Fruit fly (Drosophila melanogaster) whole organism, wandering third instar larva: ENCODE results near the gene Spn28Da.

Experiments used
- Abd-B ChIP-seq: fragments of >200 bp; optimal IDR thresholded peaks from 2 replicates; lab custom pipeline; 2017; ENCODE audit warnings: missing biosample characterization, missing genetic modification characterization
- CG32264 ChIP-seq: fragments of 200-800 bp; sonication (Bioruptor generic); optimal IDR thresholded peaks from 2 replicates; lab custom pipeline; 2016; ENCODE audit warnings: missing biosample characterization, missing genetic modification characterization
- CG9705 ChIP-seq: fragments of 200-800 bp; sonication (Bioruptor generic); optimal IDR thresholded peaks from 2 replicates; lab custom pipeline; 2018; ENCODE audit warnings: missing biosample characterization, mild to moderate bottlenecking, missing genetic modification characterization
- CrebA ChIP-seq: fragments of 200-800 bp; sonication (Bioruptor generic); optimal IDR thresholded peaks from 2 replicates; lab custom pipeline; 2016; ENCODE audit warnings: missing biosample characterization, mild to moderate bottlenecking, missing genetic modification characterization, borderline replicate concordance
- Dfd ChIP-seq: fragments of >200 bp; optimal IDR thresholded peaks from 2 replicates; lab custom pipeline; 2017; ENCODE audit warnings: missing biosample characterization, missing genetic modification characterization
- Dif ChIP-seq: fragments of 200-275, 200-300 bp; sonication (Bioruptor generic); optimal IDR thresholded peaks from 2 replicates; lab custom pipeline; 2018; ENCODE audit warnings: missing biosample characterization, missing genetic modification characterization; ENCODE audit not compliant: partially characterized antibody
- GATAd ChIP-seq: sonication (Bioruptor generic); optimal IDR thresholded peaks from 2 replicates; lab custom pipeline; 2016; ENCODE audit warnings: missing biosample characterization, missing genetic modification characterization
- HLH106 ChIP-seq: fragments of 200-800 bp; optimal IDR thresholded peaks from 3 replicates; lab custom pipeline; 2019; ENCODE audit warnings: missing biosample characterization, mild to moderate bottlenecking, missing genetic modification characterization, moderate library complexity
- Hnf4 ChIP-seq: fragments of 200-800 bp; sonication (Bioruptor generic); optimal IDR thresholded peaks from 2 replicates; lab custom pipeline; 2016; ENCODE audit warnings: missing biosample characterization, mild to moderate bottlenecking, missing genetic modification characterization
- Hr78 ChIP-seq: fragments of >200 bp; optimal IDR thresholded peaks from 2 replicates; lab custom pipeline; 2017; ENCODE audit warnings: missing biosample characterization, missing genetic modification characterization
- Hr83 ChIP-seq: fragments of 200-300 bp; sonication (Bioruptor generic); optimal IDR thresholded peaks from 2 replicates; lab custom pipeline; 2016; ENCODE audit warnings: missing biosample characterization, mild to moderate bottlenecking, missing genetic modification characterization, moderate library complexity; ENCODE audit not compliant: poor library complexity, severe bottlenecking
- Jra ChIP-seq: sonication (Bioruptor generic); optimal IDR thresholded peaks from 2 replicates; lab custom pipeline; 2016; ENCODE audit warnings: missing biosample characterization, missing genetic modification characterization
- Mio ChIP-seq: sonication (Bioruptor generic); optimal IDR thresholded peaks from 2 replicates; lab custom pipeline; 2016; ENCODE audit warnings: missing biosample characterization, missing genetic modification characterization
- Myc ChIP-seq: fragments of >200 bp; optimal IDR thresholded peaks from 2 replicates; lab custom pipeline; 2017
- N ChIP-seq: fragments of >200 bp; optimal IDR thresholded peaks from 2 replicates; lab custom pipeline; 2018; ENCODE audit warnings: missing biosample characterization, missing external identifiers, missing genetic modification characterization
- OdsH ChIP-seq: fragments of 200-800 bp; sonication (Bioruptor generic); optimal IDR thresholded peaks from 2 replicates; lab custom pipeline; 2016; ENCODE audit warnings: missing biosample characterization, mild to moderate bottlenecking, missing genetic modification characterization
- Rel ChIP-seq, 2 experiments: fragments of 200-800 bp; sonication (Bioruptor generic) in 1 of 2; optimal IDR thresholded peaks; 2 replicates in 1 of 2; 3 replicates in 1 of 2; lab custom pipeline; 2016 to 2019; ENCODE audit warnings: mild to moderate bottlenecking in 2 of 2, missing biosample characterization in 2 of 2, missing genetic modification characterization in 2 of 2, moderate library complexity in 1 of 2
- Sp1 ChIP-seq: fragments of 200-800 bp; sonication (Bioruptor generic); optimal IDR thresholded peaks from 3 replicates; lab custom pipeline; 2019; ENCODE audit warnings: missing biosample characterization, mild to moderate bottlenecking, missing genetic modification characterization, moderate library complexity
- Vsx2 ChIP-seq: fragments of 200-300, 225-300 bp; sonication (Bioruptor generic); optimal IDR thresholded peaks from 2 replicates; lab custom pipeline; 2018; ENCODE audit warnings: missing biosample characterization, missing genetic modification characterization; ENCODE audit not compliant: partially characterized antibody
- br ChIP-seq: fragments of 200-800 bp; sonication (Bioruptor generic); optimal IDR thresholded peaks from 2 replicates; lab custom pipeline; 2016; ENCODE audit warnings: missing biosample characterization, missing genetic modification characterization
- brk ChIP-seq: fragments of 200-800 bp; sonication (Bioruptor generic); optimal IDR thresholded peaks from 2 replicates; lab custom pipeline; 2016; ENCODE audit warnings: missing biosample characterization, mild to moderate bottlenecking, missing genetic modification characterization
- dl ChIP-seq, 2 experiments: fragments of 175-275, 200-275 bp in 1 of 2; fragments of 200-275 bp in 1 of 2; sonication (Bioruptor generic); optimal IDR thresholded peaks; lab custom pipeline; 2018; ENCODE audit warnings: mild to moderate bottlenecking in 2 of 2, missing biosample characterization in 2 of 2, missing genetic modification characterization in 2 of 2, moderate library complexity in 2 of 2; ENCODE audit not compliant: partially characterized antibody in 2 of 2, insufficient read depth in 1 of 2
- dmrt93B ChIP-seq: fragments of 200-800 bp; sonication (Bioruptor generic); optimal IDR thresholded peaks from 2 replicates; lab custom pipeline; 2018; ENCODE audit warnings: missing biosample characterization, mild to moderate bottlenecking, missing genetic modification characterization
- dsf ChIP-seq: sonication (Bioruptor generic); optimal IDR thresholded peaks from 2 replicates; lab custom pipeline; 2016; ENCODE audit warnings: missing biosample characterization, missing genetic modification characterization, borderline replicate concordance
- ey ChIP-seq: fragments of 200-800 bp; sonication (Bioruptor generic); optimal IDR thresholded peaks from 2 replicates; lab custom pipeline; 2016; ENCODE audit warnings: missing biosample characterization, missing genetic modification characterization
- foxo ChIP-seq, 2 experiments: fragments of 200-800 bp; sonication (Bioruptor generic); optimal IDR thresholded peaks; 2 replicates in 1 of 2; 3 replicates in 1 of 2; lab custom pipeline; 2016 to 2017; ENCODE audit warnings: missing biosample characterization in 2 of 2, missing genetic modification characterization in 2 of 2
- fru ChIP-seq: fragments of 200-800 bp; sonication (Bioruptor generic); optimal IDR thresholded peaks from 3 replicates; lab custom pipeline; 2016; ENCODE audit warnings: missing biosample characterization, mild to moderate bottlenecking, missing genetic modification characterization
- h ChIP-seq: fragments of 200-800 bp; sonication (Bioruptor generic); optimal IDR thresholded peaks from 3 replicates; lab custom pipeline; 2016; ENCODE audit warnings: missing biosample characterization, mild to moderate bottlenecking, missing genetic modification characterization
- jim ChIP-seq: fragments of 175-275, 200-325 bp; sonication (Bioruptor generic); optimal IDR thresholded peaks from 2 replicates; lab custom pipeline; 2016; ENCODE audit warnings: missing biosample characterization, mild to moderate bottlenecking, missing genetic modification characterization
- lola ChIP-seq: fragments of >200 bp; optimal IDR thresholded peaks from 2 replicates; lab custom pipeline; 2017; ENCODE audit warnings: missing biosample characterization, missing genetic modification characterization
- pan ChIP-seq: fragments of >200 bp; optimal IDR thresholded peaks from 2 replicates; lab custom pipeline; 2017
- psq ChIP-seq: fragments of 200-800 bp; sonication (Bioruptor generic); optimal IDR thresholded peaks from 3 replicates; lab custom pipeline; 2017; ENCODE audit warnings: missing biosample characterization, mild to moderate bottlenecking, missing genetic modification characterization, moderate library complexity
- rgr ChIP-seq: fragments of 200-800 bp; sonication (Bioruptor generic); optimal IDR thresholded peaks from 3 replicates; lab custom pipeline; 2016; ENCODE audit warnings: missing biosample characterization, mild to moderate bottlenecking, missing genetic modification characterization
- sage ChIP-seq: fragments of 200-800 bp; sonication (Bioruptor generic); optimal IDR thresholded peaks from 2 replicates; lab custom pipeline; 2016; ENCODE audit warnings: missing biosample characterization, mild to moderate bottlenecking, missing genetic modification characterization
- sv ChIP-seq: fragments of 200-800 bp; sonication (Bioruptor generic); optimal IDR thresholded peaks from 3 replicates; lab custom pipeline; 2016; ENCODE audit warnings: missing biosample characterization, missing genetic modification characterization
- tai ChIP-seq: sonication (Bioruptor generic); optimal IDR thresholded peaks from 2 replicates; lab custom pipeline; 2016; ENCODE audit warnings: missing biosample characterization, missing genetic modification characterization
- usp ChIP-seq: fragments of >200 bp; optimal IDR thresholded peaks from 2 replicates; lab custom pipeline; 2017; ENCODE audit warnings: missing biosample characterization, missing genetic modification characterization
- woc ChIP-seq: sonication (Bioruptor generic); optimal IDR thresholded peaks from 2 replicates; lab custom pipeline; 2016; ENCODE audit warnings: missing biosample characterization, mild to moderate bottlenecking, missing genetic modification characterization

Gene Spn28Da

DNA sequence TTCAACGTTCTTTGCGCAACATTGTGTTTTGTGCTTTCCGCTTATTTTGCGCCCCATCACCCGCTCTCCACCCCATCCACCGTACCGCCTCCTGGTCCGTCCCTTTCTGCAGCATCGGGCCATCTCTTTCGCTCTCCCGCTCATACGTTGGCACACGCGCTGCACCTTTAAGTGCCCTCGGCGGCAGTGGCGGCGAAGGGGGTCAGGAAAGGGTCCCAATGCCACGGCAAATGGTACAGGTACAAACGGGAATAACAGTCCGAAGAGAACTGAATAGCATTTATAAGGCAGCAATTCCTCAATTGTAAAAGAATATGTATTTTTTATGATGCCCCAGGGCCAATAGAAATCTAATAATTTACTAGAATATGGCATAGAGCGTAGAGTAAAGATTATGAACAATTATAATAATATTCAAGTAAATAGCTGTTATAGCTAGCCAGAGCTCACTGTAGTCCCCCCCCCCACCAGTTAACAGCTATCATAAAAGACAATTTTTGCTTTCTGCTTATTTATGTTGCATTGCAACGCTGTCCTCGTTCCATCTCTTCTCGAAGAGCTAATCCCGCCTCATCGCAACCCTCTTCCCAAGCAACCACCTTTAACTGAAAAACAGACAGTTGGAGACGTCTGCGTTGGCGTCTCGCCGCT, 22.4 kb upstream of the Spn28Da start (continued):
- TF ChIP-seq Hnf4: no peak

DNA sequence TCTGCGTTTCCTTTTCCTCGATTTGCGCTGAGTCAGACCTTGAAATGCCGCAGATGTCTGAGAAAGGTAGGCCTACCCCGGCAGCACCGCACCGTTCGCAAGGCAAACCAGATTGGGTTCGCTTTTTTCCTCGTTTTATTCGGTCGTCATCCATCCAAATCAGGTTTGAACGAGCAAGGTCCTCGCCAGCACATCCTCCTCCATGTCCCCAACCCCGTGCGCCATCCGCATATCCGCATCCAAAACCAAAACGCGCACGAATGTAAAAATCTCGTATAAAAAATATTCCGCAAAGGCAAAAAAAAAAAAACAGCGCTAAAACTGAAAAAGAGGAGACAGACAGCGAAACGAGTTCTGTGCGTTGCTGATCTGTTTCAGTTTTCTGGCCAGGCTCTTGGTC, 20.9 kb upstream of the Spn28Da start:
- TF ChIP-seq tai (GFP tag; lab: Kevin White, UChicago) (no peak), Mio (GFP tag; lab: Kevin White, UChicago) (no peak), fru (GFP tag; lab: Kevin White, UChicago) (no peak), Hnf4 (no peak), dsf (GFP tag; lab: Kevin White, UChicago) (no peak), Rel (GFP tag; optimal IDR thresholded peaks at IDR 0.05; lab: Kevin White, UChicago) (peak; percentile 54), Rel (tag; optimal IDR thresholded peaks at IDR 0.05; lab: Kevin White, UChicago) (no peak), Dfd (GFP tag; lab: Kevin White, UChicago) (no peak), Jra (GFP tag; lab: Kevin White, UChicago) (peak; percentile 64), Vsx2 (peak; percentile 67), CrebA (GFP tag; lab: Kevin White, UChicago) (peak; percentile 80), usp (GFP tag; lab: Kevin White, UChicago) (no peak), brk (peak; percentile 10), CG32264 (GFP tag; lab: Kevin White, UChicago) (no peak), jim (GFP tag; lab: Kevin White, UChicago) (peak; percentile 49), pan (lab: Kevin White, UChicago) (no peak), Abd-B (GFP tag; lab: Kevin White, UChicago) (no peak), Myc (lab: Kevin White, UChicago) (no peak), br (no peak), GATAd (GFP tag; lab: Kevin White, UChicago) (no peak), CG9705 (GFP tag; lab: Kevin White, UChicago) (no peak), Sp1 (GFP tag; lab: Kevin White, UChicago) (no peak), sage (GFP tag; lab: Kevin White, UChicago) (no peak), dl (GFP tag; optimal IDR thresholded peaks at IDR 0.05; lab: Kevin White, UChicago; ENCODE audit: insufficient read depth in 1 of 2, partially characterized antibody in 2 of 2) (peak; percentile 5 to 26), ey (GFP tag; lab: Kevin White, UChicago) (no peak), psq (no peak), Hr78 (GFP tag; lab: Kevin White, UChicago) (no peak), Dif (GFP tag; lab: Kevin White, UChicago) (peak; percentile 57), HLH106 (tag; lab: Kevin White, UChicago) (no peak), dmrt93B (no peak), h (GFP tag; lab: Kevin White, UChicago) (no peak), lola (GFP tag; lab: Kevin White, UChicago) (no peak)

- TF ChIP-seq Dfd (GFP tag; lab: Kevin White, UChicago) (no peak), usp (GFP tag; lab: Kevin White, UChicago) (no peak), h (GFP tag; lab: Kevin White, UChicago) (peak; percentile 84), N (GFP tag; lab: Kevin White, UChicago) (no peak), foxo (GFP tag; optimal IDR thresholded peaks at IDR 0.05; lab: Kevin White, UChicago) (peak in 1 of 2 experiments; percentile 65), Dif (GFP tag; lab: Kevin White, UChicago) (no peak), brk (peak; percentile 42), lola (GFP tag; lab: Kevin White, UChicago) (no peak), ey (GFP tag; lab: Kevin White, UChicago) (peak; percentile 60), tai (GFP tag; lab: Kevin White, UChicago) (peak; percentile 62), Mio (GFP tag; lab: Kevin White, UChicago) (no peak), br (peak; percentile 55), woc (GFP tag; lab: Kevin White, UChicago) (peak; percentile 75), OdsH (GFP tag; lab: Kevin White, UChicago) (peak; percentile 73), CrebA (GFP tag; lab: Kevin White, UChicago) (peak; percentile 56), Abd-B (GFP tag; lab: Kevin White, UChicago) (no peak), CG32264 (GFP tag; lab: Kevin White, UChicago) (peak; percentile 16), sage (GFP tag; lab: Kevin White, UChicago) (peak; percentile 48), psq (peak; percentile 70), rgr (GFP tag; lab: Kevin White, UChicago) (peak; percentile 45), dsf (GFP tag; lab: Kevin White, UChicago) (no peak), GATAd (GFP tag; lab: Kevin White, UChicago) (no peak), Rel (GFP tag; optimal IDR thresholded peaks at IDR 0.05; lab: Kevin White, UChicago) (peak; percentile 60), Rel (tag; optimal IDR thresholded peaks at IDR 0.05; lab: Kevin White, UChicago) (no peak), pan (lab: Kevin White, UChicago) (no peak), Hr83 (GFP tag; lab: Kevin White, UChicago) (no peak), Hr78 (GFP tag; lab: Kevin White, UChicago) (no peak), Myc (lab: Kevin White, UChicago) (no peak), HLH106 (tag; lab: Kevin White, UChicago) (peak; percentile 81), Vsx2 (no peak), jim (GFP tag; lab: Kevin White, UChicago) (peak; percentile 94), Hnf4 (peak; percentile 30), CG9705 (GFP tag; lab: Kevin White, UChicago) (peak; percentile 55), sv (GFP tag; lab: Kevin White, UChicago) (no peak), Jra (GFP tag; lab: Kevin White, UChicago) (no peak), Sp1 (GFP tag; lab: Kevin White, UChicago) (peak; percentile 72), fru (GFP tag; lab: Kevin White, UChicago) (peak; percentile 81), dmrt93B (peak; percentile 31), dl (GFP tag; optimal IDR thresholded peaks at IDR 0.05; lab: Kevin White, UChicago; ENCODE audit: insufficient read depth in 1 of 2, partially characterized antibody in 2 of 2) (no peak)
Measured at dm6 chr2L:7909327-7909804, 20.4 kb upstream of the Spn28Da start.
